Worm (Caenorhabditis elegans) whole organism, midembryonic: Measurements from ENCODE around the gene F45D3.1.

Source experiments
- T22C8.4 ChIP-seq: fragments of 200-800 bp; sonication (Bioruptor generic); IDR thresholded peaks from 2 replicates; pipeline ENCODE4 v1.3.6; 2022; ENCODE audit warnings: missing genetic modification characterization, missing compliant biosample characterization
- flt-1 ChIP-seq: fragments of 200-800 bp; sonication (Bioruptor generic); IDR thresholded peaks from 2 replicates; pipeline ENCODE4 v1.3.6; 2022; ENCODE audit warnings: missing genetic modification characterization, missing compliant biosample characterization
- ztf-29 ChIP-seq: fragments of 200-800 bp; sonication (Bioruptor generic); IDR thresholded peaks from 2 replicates; pipeline ENCODE4 v1.3.6; 2022; ENCODE audit warnings: missing genetic modification reagents, missing genetic modification characterization, missing compliant biosample characterization

- TF ChIP-seq ztf-29 (GFP tag; lab: Robert Waterston, UW) (no peak), T22C8.4 (GFP tag; lab: Robert Waterston, UW) (no peak), flt-1 (GFP tag; lab: Robert Waterston, UW) (peak; percentile 23; the same call in 1 of the 2 replicates)
Measured at ce11 chrV:12491070-12491643, 35.7 kb upstream of the F45D3.1 start.
